Worm (Caenorhabditis elegans): ENCODE data around the gene T08B1.4.

DNA sequence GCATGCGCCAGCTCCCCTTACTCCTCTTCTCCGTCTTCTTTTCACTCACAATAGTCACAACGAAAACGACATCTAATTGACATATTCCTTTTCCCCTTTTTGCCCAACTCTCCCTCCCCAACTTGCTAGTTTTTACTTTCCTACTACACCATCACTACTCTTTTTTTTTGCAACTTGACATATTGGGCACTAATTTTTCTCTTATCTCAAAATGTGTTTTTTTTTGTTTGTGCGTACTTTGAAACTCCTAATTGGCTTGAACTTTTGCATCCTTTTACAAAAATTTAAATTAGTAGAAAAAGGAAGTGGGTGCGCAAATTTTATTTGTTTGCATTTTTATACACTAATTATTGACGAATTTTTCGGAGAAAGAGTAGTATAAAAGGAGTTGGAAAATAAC lies 43.6 kb upstream of the T08B1.4 start:
- TF ChIP-seq ztf-11 (tag; optimal IDR thresholded peaks at IDR 0.05) (no peak), R02D3.7 (tag; optimal IDR thresholded peaks at IDR 0.05) (no peak), ceh-82 (tag; optimal IDR thresholded peaks at IDR 0.05) (no peak), nhr-10 (tag; optimal IDR thresholded peaks at IDR 0.05) (no peak)

All from whole organism, L2 larva.